Fruit fly (Drosophila melanogaster) whole organism, embryonic: ENCODE data around the gene CG16959.

Source experiments
- Aef1 ChIP-seq: fragments of 200-800 bp; sonication (Bioruptor generic); IDR thresholded peaks from 3 replicates; pipeline ENCODE4 v1.3.6; 2022; ENCODE audit warnings: missing biosample characterization, missing genetic modification characterization
- Atf3 ChIP-seq: fragments of 200-800 bp; sonication (Bioruptor generic); optimal IDR thresholded peaks from 3 replicates; lab custom pipeline; 2016; ENCODE audit warnings: missing biosample characterization, missing genetic modification characterization
- CG10209 ChIP-seq: fragments of 200-800 bp; sonication (Bioruptor generic); optimal IDR thresholded peaks from 3 replicates; lab custom pipeline; 2017; ENCODE audit warnings: missing biosample characterization, mild to moderate bottlenecking, missing genetic modification characterization, missing genetic modification reagents
- CG11560 ChIP-seq: fragments of 200-800 bp; sonication (Bioruptor generic); IDR thresholded peaks from 3 replicates; pipeline ENCODE4 v1.3.6; 2022; ENCODE audit warnings: missing biosample characterization, missing genetic modification characterization
- CG12299 ChIP-seq: fragments of 200-800 bp; sonication (Bioruptor generic); optimal IDR thresholded peaks from 2 replicates; lab custom pipeline; 2018; ENCODE audit warnings: missing biosample characterization, mild to moderate bottlenecking, missing genetic modification characterization
- CG15601 ChIP-seq: fragments of 200-800 bp; sonication (Bioruptor generic); optimal IDR thresholded peaks from 3 replicates; lab custom pipeline; 2019; ENCODE audit warnings: missing biosample characterization, mild to moderate bottlenecking, missing genetic modification characterization, moderate library complexity
- CG16779 ChIP-seq: fragments of 200-800 bp; sonication (Bioruptor generic); IDR thresholded peaks from 2 replicates; pipeline ENCODE4 v1.3.6; 2022; ENCODE audit warnings: missing biosample characterization, missing genetic modification characterization
- CG18619 ChIP-seq: fragments of 200-800 bp; sonication (Bioruptor generic); optimal IDR thresholded peaks from 3 replicates; lab custom pipeline; 2017; ENCODE audit warnings: missing biosample characterization, mild to moderate bottlenecking, missing genetic modification characterization
- CG2116 ChIP-seq: fragments of 200-800 bp; sonication (Bioruptor generic); optimal IDR thresholded peaks from 3 replicates; lab custom pipeline; 2018; ENCODE audit warnings: missing biosample characterization, mild to moderate bottlenecking, missing genetic modification characterization
- CG31365 ChIP-seq: fragments of 200-800 bp; sonication (Bioruptor generic); optimal IDR thresholded peaks from 2 replicates; lab custom pipeline; 2018; ENCODE audit warnings: missing biosample characterization, mild to moderate bottlenecking, missing genetic modification characterization
- CG4707 ChIP-seq: fragments of 200-800 bp; sonication (Bioruptor generic); optimal IDR thresholded peaks from 2 replicates; lab custom pipeline; 2018; ENCODE audit warnings: missing biosample characterization, mild to moderate bottlenecking, missing genetic modification characterization, moderate library complexity
- CG8089 ChIP-seq: fragments of 200-800 bp; sonication (Bioruptor generic); optimal IDR thresholded peaks from 3 replicates; lab custom pipeline; 2016; ENCODE audit warnings: missing biosample characterization, missing genetic modification characterization
- CoRest ChIP-seq: fragments of 200-800 bp; sonication (Bioruptor generic); optimal IDR thresholded peaks from 3 replicates; lab custom pipeline; 2018; ENCODE audit warnings: missing biosample characterization, mild to moderate bottlenecking, missing genetic modification characterization, moderate library complexity
- Dref ChIP-seq: fragments of 200-800 bp; sonication (Bioruptor generic); IDR thresholded peaks from 2 replicates; pipeline ENCODE4 v1.3.6; 2022; ENCODE audit warnings: missing biosample characterization, missing genetic modification characterization
- Eip74EF ChIP-seq, 2 experiments: fragments of 200-800 bp in 1 of 2; fragments of >200 bp in 1 of 2; sonication (Bioruptor generic) in 1 of 2; optimal IDR thresholded peaks; 2 replicates each; lab custom pipeline; 2017 to 2019; ENCODE audit warnings: missing biosample characterization in 2 of 2, missing genetic modification characterization in 2 of 2, mild to moderate bottlenecking in 1 of 2, moderate library complexity in 1 of 2
- Gsc ChIP-seq: fragments of 200-800 bp; sonication (Bioruptor generic); IDR thresholded peaks from 2 replicates; pipeline ENCODE4 v1.3.6; 2022; ENCODE audit warnings: missing biosample characterization, missing genetic modification characterization
- HLH4C ChIP-seq: fragments of 200-800 bp; sonication (Bioruptor generic); IDR thresholded peaks from 3 replicates; pipeline ENCODE4 v1.3.6; 2022; ENCODE audit warnings: missing biosample characterization, missing genetic modification characterization; ENCODE audit not compliant: partially characterized antibody
- HLHmδ ChIP-seq: fragments of 200-800 bp; sonication (Bioruptor generic); optimal IDR thresholded peaks from 2 replicates; lab custom pipeline; 2018; ENCODE audit warnings: missing biosample characterization, mild to moderate bottlenecking, missing genetic modification characterization, moderate library complexity
- Hmx ChIP-seq: fragments of 200-800 bp; sonication (Bioruptor generic); optimal IDR thresholded peaks from 2 replicates; lab custom pipeline; 2016; ENCODE audit warnings: missing biosample characterization, missing genetic modification characterization
- Hr3 ChIP-seq: fragments of 200-800 bp; sonication (Bioruptor generic); optimal IDR thresholded peaks from 3 replicates; lab custom pipeline; 2016; ENCODE audit warnings: missing biosample characterization, missing genetic modification characterization
- Lhr ChIP-seq: fragments of 200-800 bp; sonication (Bioruptor generic); optimal IDR thresholded peaks from 3 replicates; lab custom pipeline; 2017; ENCODE audit warnings: mild to moderate bottlenecking, missing biosample characterization, missing genetic modification reagents, missing genetic modification characterization
- MBD-R2 ChIP-seq: fragments of 200-800 bp; sonication (Bioruptor generic); IDR thresholded peaks from 2 replicates; pipeline ENCODE4 v1.3.6; 2022; ENCODE audit warnings: missing biosample characterization, missing genetic modification characterization
- Med ChIP-seq: fragments of 200-800 bp; sonication (Bioruptor generic); peaks from one replicate; lab custom pipeline; 2016; ENCODE audit warnings: missing biosample characterization, missing genetic modification characterization, mild to moderate bottlenecking, inconsistent platforms, moderate library complexity
- Nf-YC ChIP-seq: fragments of 200-800 bp; optimal IDR thresholded peaks from 3 replicates; lab custom pipeline; 2019; ENCODE audit warnings: missing biosample characterization, mild to moderate bottlenecking, missing genetic modification characterization, moderate library complexity
- Opbp ChIP-seq: fragments of 200-800 bp; sonication (Bioruptor generic); IDR thresholded peaks from 3 replicates; pipeline ENCODE4 v1.3.6; 2022; ENCODE audit warnings: missing biosample characterization, missing genetic modification characterization; ENCODE audit not compliant: partially characterized antibody
- Optix ChIP-seq: fragments of 200-800 bp; sonication (Bioruptor generic); IDR thresholded peaks from 3 replicates; pipeline ENCODE4 v1.3.6; 2022; ENCODE audit warnings: missing biosample characterization, missing genetic modification characterization
- Pdp1 ChIP-seq, 2 experiments: fragments of 200-800 bp; sonication (Bioruptor generic); optimal IDR thresholded peaks; 3 replicates each; lab custom pipeline; 2016; ENCODE audit warnings: missing biosample characterization in 2 of 2, missing genetic modification characterization in 2 of 2, mild to moderate bottlenecking in 1 of 2, moderate library complexity in 1 of 2
- Spps ChIP-seq: fragments of 200-800 bp; sonication (Bioruptor generic); optimal IDR thresholded peaks from 2 replicates; lab custom pipeline; 2018; ENCODE audit warnings: missing biosample characterization, mild to moderate bottlenecking, missing genetic modification characterization
- abd-A ChIP-seq: fragments of 200-800 bp; sonication (Bioruptor generic); optimal IDR thresholded peaks from 3 replicates; lab custom pipeline; 2019; ENCODE audit warnings: missing biosample characterization, mild to moderate bottlenecking, missing genetic modification characterization, moderate library complexity
- ara ChIP-seq: fragments of 200-800 bp; sonication (Bioruptor generic); IDR thresholded peaks from 2 replicates; pipeline ENCODE4 v1.3.6; 2022; ENCODE audit warnings: missing biosample characterization, missing genetic modification characterization
- ase ChIP-seq: fragments of 200-800 bp; sonication (Bioruptor generic); IDR thresholded peaks from 3 replicates; pipeline ENCODE4 v1.3.6; 2022; ENCODE audit warnings: missing biosample characterization, missing genetic modification characterization
- bcd ChIP-seq: fragments of 200-800 bp; sonication (Bioruptor generic); optimal IDR thresholded peaks from 2 replicates; lab custom pipeline; 2017; ENCODE audit warnings: missing biosample characterization, mild to moderate bottlenecking, missing genetic modification characterization
- bsh ChIP-seq, 2 experiments: fragments of 200-800 bp; sonication (Bioruptor generic); optimal IDR thresholded peaks; 2 replicates each; lab custom pipeline; 2017 to 2018; ENCODE audit warnings: mild to moderate bottlenecking in 2 of 2, missing biosample characterization in 2 of 2, missing genetic modification characterization in 2 of 2, moderate library complexity in 1 of 2
- ci ChIP-seq: fragments of 200-800 bp; sonication (Bioruptor generic); IDR thresholded peaks from 3 replicates; pipeline ENCODE4 v1.3.6; 2022; ENCODE audit warnings: missing biosample characterization, missing genetic modification characterization
- danr ChIP-seq: fragments of 200-800 bp; sonication (Bioruptor generic); IDR thresholded peaks from 2 replicates; pipeline ENCODE4 v1.3.6; 2022; ENCODE audit warnings: missing biosample characterization, missing genetic modification characterization
- eyg ChIP-seq: fragments of 200-800 bp; sonication (Bioruptor generic); optimal IDR thresholded peaks from 3 replicates; lab custom pipeline; 2016; ENCODE audit warnings: missing biosample characterization, missing genetic modification characterization
- inv ChIP-seq: fragments of 200-800 bp; sonication (Bioruptor generic); IDR thresholded peaks from 2 replicates; pipeline ENCODE4 v1.3.6; 2022; ENCODE audit warnings: missing biosample characterization, missing genetic modification characterization; ENCODE audit not compliant: partially characterized antibody
- kay ChIP-seq: fragments of 200-800 bp; sonication (Bioruptor generic); optimal IDR thresholded peaks from 2 replicates; lab custom pipeline; 2016; ENCODE audit warnings: missing biosample characterization, missing genetic modification characterization
- lmd ChIP-seq: fragments of 200-800 bp; sonication (Bioruptor generic); IDR thresholded peaks from 2 replicates; pipeline ENCODE4 v1.3.6; 2022; ENCODE audit warnings: missing biosample characterization, missing genetic modification characterization
- nau ChIP-seq: fragments of 200-800 bp; sonication (Bioruptor generic); optimal IDR thresholded peaks from 3 replicates; lab custom pipeline; 2017; ENCODE audit warnings: missing biosample characterization, mild to moderate bottlenecking, missing genetic modification characterization, missing genetic modification reagents
- otp ChIP-seq: fragments of 200-800 bp; sonication (Bioruptor generic); IDR thresholded peaks from 3 replicates; pipeline ENCODE4, ENCODE4 v1.3.6; 2022; ENCODE audit warnings: missing biosample characterization, missing genetic modification characterization
- pb ChIP-seq: fragments of 200-800 bp; sonication (Bioruptor generic); optimal IDR thresholded peaks from 3 replicates; lab custom pipeline; 2016; ENCODE audit warnings: missing biosample characterization, missing genetic modification characterization
- pho ChIP-seq: fragments of 200-800 bp; sonication (Bioruptor generic); optimal IDR thresholded peaks from 2 replicates; lab custom pipeline; 2016; ENCODE audit warnings: missing biosample characterization, missing genetic modification characterization
- ranshi ChIP-seq: fragments of 200-800 bp; sonication (Bioruptor generic); IDR thresholded peaks from 2 replicates; pipeline ENCODE4 v1.3.6; 2022; ENCODE audit warnings: missing biosample characterization, missing genetic modification characterization
- sim ChIP-seq: fragments of 200-800 bp; sonication (Bioruptor generic); IDR thresholded peaks from 2 replicates; pipeline ENCODE4 v1.3.6; 2022; ENCODE audit warnings: missing biosample characterization, missing genetic modification characterization
- tin ChIP-seq: fragments of 200-800 bp; sonication (Bioruptor generic); optimal IDR thresholded peaks from 3 replicates; lab custom pipeline; 2016; ENCODE audit warnings: missing biosample characterization, missing genetic modification characterization
- unpg ChIP-seq: fragments of 200-800 bp; sonication (Bioruptor generic); optimal IDR thresholded peaks from 3 replicates; lab custom pipeline; 2018; ENCODE audit warnings: missing biosample characterization, mild to moderate bottlenecking, missing genetic modification characterization, moderate library complexity

The CG16959 gene

DNA sequence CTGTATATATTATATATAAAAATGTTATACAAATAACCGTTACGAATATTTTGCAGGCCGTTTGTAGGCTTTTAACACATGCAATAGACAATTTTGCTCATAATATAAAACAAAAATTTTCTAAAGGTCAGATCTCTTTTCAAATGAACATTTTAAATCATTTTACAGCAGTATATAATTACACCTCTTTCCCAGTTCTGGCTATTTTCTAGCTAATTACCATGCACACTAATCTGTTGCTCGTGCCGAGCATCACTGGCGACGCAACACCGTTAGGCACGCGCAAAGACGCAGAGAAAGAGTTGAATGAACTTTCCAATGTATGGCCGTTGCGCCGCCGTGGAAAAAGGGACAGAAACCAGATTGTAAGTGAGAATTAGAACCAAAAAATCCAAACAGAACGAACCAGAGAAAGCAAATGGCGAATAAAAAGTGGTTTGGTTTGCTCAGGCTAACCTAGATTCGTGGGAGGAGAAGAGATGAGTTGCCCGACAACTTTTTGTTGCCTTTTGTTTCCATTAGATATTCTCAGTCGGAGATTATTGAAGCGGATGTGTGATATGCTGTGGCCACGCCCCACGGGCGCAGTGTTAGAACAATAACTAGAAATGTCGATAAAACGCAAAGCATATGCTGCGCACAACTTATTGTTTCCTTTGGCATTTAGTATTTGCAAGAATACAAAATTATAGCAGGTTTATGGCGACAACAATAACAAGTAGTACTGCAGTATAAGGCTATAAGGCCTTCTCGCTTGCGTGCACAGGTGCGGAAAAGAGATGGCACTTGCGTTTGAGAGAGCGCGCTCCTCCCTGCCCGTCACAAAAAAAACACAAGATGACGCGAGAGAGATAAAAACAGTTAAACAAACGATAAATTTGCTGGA is 16.2 kb upstream of the CG16959 start (continued):
- TF ChIP-seq Lhr (GFP tag; lab: Kevin White, UChicago): no peak
- TF ChIP-seq CG2116 (GFP tag; lab: Kevin White, UChicago): peak; percentile 2
- no peak for TF ChIP-seq Optix
- 0 out of 2 replicates have a peak, but pooled peaks have one; percentile 21 for TF ChIP-seq ranshi (GFP tag; lab: Robert Waterston, UW)
- TF ChIP-seq Dref: no peak
- no peak for TF ChIP-seq CG11560 (tag; lab: Robert Waterston, UW)
- peak; percentile 20 for TF ChIP-seq Nf-YC
- TF ChIP-seq Hmx (GFP tag; lab: Kevin White, UChicago): no peak
- TF ChIP-seq inv (GFP tag; lab: Robert Waterston, UW): no peak
- peak; percentile 51 for TF ChIP-seq CoRest (tag; lab: Kevin White, UChicago)
- TF ChIP-seq CG10209: peak; percentile 32

DNA sequence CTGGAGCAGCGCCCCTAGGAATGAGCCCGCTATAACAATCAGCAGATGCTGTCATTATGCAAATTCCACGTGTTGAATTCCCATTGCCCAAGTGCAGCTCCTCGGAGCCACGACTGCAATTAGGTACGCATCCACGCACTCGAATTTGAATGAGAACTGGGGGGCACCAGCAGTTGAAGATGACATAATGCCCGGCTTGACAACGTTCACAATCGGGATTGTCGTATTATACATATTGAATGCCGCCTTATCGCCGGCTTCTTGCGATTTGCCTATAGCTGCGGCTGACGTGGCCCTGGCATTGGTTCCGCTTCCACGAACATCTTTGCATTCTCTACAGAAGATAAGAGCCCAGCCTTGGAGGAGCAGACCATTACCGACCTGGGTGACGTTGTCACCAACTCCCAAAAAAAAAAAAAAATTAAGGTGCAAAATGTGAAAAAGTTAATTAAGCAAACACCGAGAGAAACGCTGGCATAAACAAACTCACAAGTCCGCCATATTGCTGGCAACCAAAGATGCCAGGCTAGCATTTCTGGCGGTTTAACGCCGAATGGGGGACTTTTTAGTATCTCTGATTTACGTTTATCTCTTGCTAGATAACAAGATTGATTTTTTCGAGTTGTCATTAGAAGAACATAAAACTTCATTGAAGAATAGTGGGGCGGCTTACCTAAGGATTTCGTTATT is 15.3 kb upstream of the CG16959 start:
- no peak for TF ChIP-seq bcd (GFP tag; lab: Kevin White, UChicago)
- TF ChIP-seq CG8089: no peak
- TF ChIP-seq ase: no peak
- TF ChIP-seq ara: no peak
- no peak for TF ChIP-seq CG15601 (tag; lab: Kevin White, UChicago)
- peak; percentile 76 for TF ChIP-seq Med (GFP tag; lab: Kevin White, UChicago)
- no peak for TF ChIP-seq Gsc (GFP tag; lab: Robert Waterston, UW)
- no peak for TF ChIP-seq HLH4C (GFP tag; lab: Robert Waterston, UW)
- TF ChIP-seq Spps: no peak
- no peak for TF ChIP-seq CG31365 (tag; lab: Kevin White, UChicago)
- no peak for TF ChIP-seq otp (GFP tag; lab: Robert Waterston, UW)
- TF ChIP-seq lmd (GFP tag; lab: Robert Waterston, UW): no peak
- TF ChIP-seq Hr3 (GFP tag; lab: Kevin White, UChicago): no peak
- TF ChIP-seq MBD-R2 (GFP tag; lab: Robert Waterston, UW): no peak; the same call in 1 of the 2 replicates
- TF ChIP-seq HLHmδ: no peak
- no peak for TF ChIP-seq Atf3 (GFP tag; lab: Kevin White, UChicago)
- no peak for TF ChIP-seq Opbp (GFP tag; lab: Robert Waterston, UW)
- no peak for TF ChIP-seq CG16779 (GFP tag; lab: Robert Waterston, UW)
- TF ChIP-seq bsh (GFP tag; optimal IDR thresholded peaks at IDR 0.05; lab: Kevin White, UChicago): no peak
- TF ChIP-seq ci (GFP tag; lab: Robert Waterston, UW): 0 out of 3 replicates have a peak, but pooled peaks have one; percentile 21
- TF ChIP-seq kay (GFP tag; lab: Kevin White, UChicago): no peak
- TF ChIP-seq eyg: no peak
- no peak for TF ChIP-seq CG12299 (tag; lab: Kevin White, UChicago)
- 0 out of 2 replicates have a peak, but pooled peaks have one; percentile 15 for TF ChIP-seq sim (GFP tag; lab: Robert Waterston, UW)
- TF ChIP-seq unpg (GFP tag; lab: Kevin White, UChicago): no peak
- no peak for TF ChIP-seq Aef1 (GFP tag; lab: Robert Waterston, UW)
- peak in 1 of 2 experiments; percentile 85 for TF ChIP-seq Pdp1 (GFP tag; optimal IDR thresholded peaks at IDR 0.05; lab: Kevin White, UChicago)
- TF ChIP-seq danr (GFP tag; lab: Robert Waterston, UW): no peak
- TF ChIP-seq CG4707 (GFP tag; lab: Kevin White, UChicago): no peak
- no peak for TF ChIP-seq Eip74EF (GFP tag; optimal IDR thresholded peaks at IDR 0.05; lab: Kevin White, UChicago)
- no peak for TF ChIP-seq nau (GFP tag; lab: Kevin White, UChicago)
- TF ChIP-seq CG18619: no peak
- TF ChIP-seq abd-A: no peak
- no peak for TF ChIP-seq pb (GFP tag; lab: Kevin White, UChicago)
- no peak for TF ChIP-seq pho
- TF ChIP-seq tin (GFP tag; lab: Kevin White, UChicago): no peak
